Worm (Caenorhabditis elegans): ENCODE data around the gene Y43F8B.7.

The Y43F8B.7 gene

DNA sequence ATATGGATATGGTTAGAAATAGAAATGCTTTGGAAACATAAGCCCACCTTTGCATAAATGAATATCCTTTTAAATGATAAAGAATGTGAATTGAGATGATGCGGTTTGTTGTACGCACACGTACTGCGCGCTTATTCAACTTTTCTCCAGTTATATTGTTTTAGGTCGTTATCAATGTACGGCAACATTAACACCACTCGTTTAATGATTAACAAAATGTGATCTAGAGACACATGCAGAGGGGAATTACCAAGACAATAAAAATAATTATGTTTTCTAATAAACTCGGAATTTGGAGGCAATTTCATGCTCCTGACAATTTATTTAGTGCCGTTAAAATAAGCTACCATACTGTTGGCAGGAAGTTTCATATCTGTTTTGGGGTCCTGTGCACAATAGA lies 45.1 kb upstream of the Y43F8B.7 start, which contains the start of gene M04C3.1:
Gene M04C3.1, minus strand, starts transcription at position 164 of the 400 bp plus-strand sequence.
- TF ChIP-seq daf-12 (tag; optimal IDR thresholded peaks at IDR 0.05) (no peak), lsy-2 (tag; optimal IDR thresholded peaks at IDR 0.05) (peak in 1 of 2 experiments; percentile 5), dve-1 (tag; optimal IDR thresholded peaks at IDR 0.05; ENCODE audit: insufficient read depth) (peak; percentile 66), nhr-28 (tag; optimal IDR thresholded peaks at IDR 0.05) (peak; percentile 49), pqm-1 (tag; optimal IDR thresholded peaks at IDR 0.05) (peak; percentile 79), lin-15B (tag; optimal IDR thresholded peaks at IDR 0.05) (no peak), daf-16 (GFP tag; optimal IDR thresholded peaks at IDR 0.05) (no peak), daf-16 (tag; optimal IDR thresholded peaks at IDR 0.05) (peak; percentile 71), php-3 (GFP tag; IDR thresholded peaks at IDR 0.05) (peak; percentile 72), tag-97 (GFP tag; IDR thresholded peaks at IDR 0.05) (no peak), gei-8 (GFP tag; optimal IDR thresholded peaks at IDR 0.05) (no peak), dmd-6 (GFP tag; IDR thresholded peaks at IDR 0.05) (peak; percentile 27; the same call in 1 of the 2 replicates), saeg-2 (GFP tag; IDR thresholded peaks at IDR 0.05) (no peak), hlh-30 (tag; optimal IDR thresholded peaks at IDR 0.05; ENCODE audit: insufficient read depth) (peak; percentile 22)

DNA sequence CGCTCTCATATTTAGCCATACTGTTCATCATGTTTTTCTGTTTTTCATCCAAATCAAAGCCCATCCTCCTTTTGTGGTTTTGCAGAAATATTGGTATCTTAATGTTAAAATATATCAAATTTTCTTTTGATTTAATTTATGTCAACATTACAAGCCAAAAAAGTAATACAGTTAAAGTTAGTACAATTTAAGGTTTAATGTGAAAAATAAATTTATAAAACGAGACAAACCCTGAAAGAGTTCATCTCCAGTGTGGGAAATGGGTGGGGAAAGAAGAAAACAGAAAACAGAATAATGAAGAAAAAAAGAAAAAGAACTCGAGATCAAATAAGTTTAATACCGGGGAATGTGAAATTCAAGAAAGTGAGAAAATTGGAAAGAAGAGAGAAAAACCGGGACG lies 41.8 kb upstream of the Y43F8B.7 start, which contains the start of gene M04C3.2:
Gene M04C3.2, minus strand, starts transcription at position 101 of the 400 bp plus-strand sequence.
- TF ChIP-seq T20F7.1 (GFP tag; optimal IDR thresholded peaks at IDR 0.05) (no peak), zfp-2 (tag; optimal IDR thresholded peaks at IDR 0.05) (no peak), saeg-2 (GFP tag; IDR thresholded peaks at IDR 0.05) (no peak), tra-1 (GFP tag; IDR thresholded peaks at IDR 0.05) (no peak), mdt-29 (GFP tag; IDR thresholded peaks at IDR 0.05) (no peak), ama-1 (optimal IDR thresholded peaks at IDR 0.05) (no peak), mep-1 (tag; optimal IDR thresholded peaks at IDR 0.05) (no peak), duxl-1 (tag; optimal IDR thresholded peaks at IDR 0.05; ENCODE audit: poor library complexity) (no peak), rbr-2 (tag; optimal IDR thresholded peaks at IDR 0.05) (no peak), egl-27 (tag; optimal IDR thresholded peaks at IDR 0.05) (no peak), nhr-41 (GFP tag; IDR thresholded peaks at IDR 0.05) (no peak), ztf-11 (tag; optimal IDR thresholded peaks at IDR 0.05) (no peak), nhr-237 (tag; optimal IDR thresholded peaks at IDR 0.05) (no peak), php-3 (GFP tag; IDR thresholded peaks at IDR 0.05) (no peak), Y75B8A.6 (GFP tag; IDR thresholded peaks at IDR 0.05) (no peak), F44E2.7 (GFP tag; IDR thresholded peaks at IDR 0.05) (no peak), lin-38 (GFP tag; IDR thresholded peaks at IDR 0.05) (no peak), zfp-3 (GFP tag; conservative IDR thresholded peaks at IDR 0.05) (no peak), nhr-77 (tag; optimal IDR thresholded peaks at IDR 0.05) (no peak), ces-1 (GFP tag; optimal IDR thresholded peaks at IDR 0.05) (no peak)

DNA sequence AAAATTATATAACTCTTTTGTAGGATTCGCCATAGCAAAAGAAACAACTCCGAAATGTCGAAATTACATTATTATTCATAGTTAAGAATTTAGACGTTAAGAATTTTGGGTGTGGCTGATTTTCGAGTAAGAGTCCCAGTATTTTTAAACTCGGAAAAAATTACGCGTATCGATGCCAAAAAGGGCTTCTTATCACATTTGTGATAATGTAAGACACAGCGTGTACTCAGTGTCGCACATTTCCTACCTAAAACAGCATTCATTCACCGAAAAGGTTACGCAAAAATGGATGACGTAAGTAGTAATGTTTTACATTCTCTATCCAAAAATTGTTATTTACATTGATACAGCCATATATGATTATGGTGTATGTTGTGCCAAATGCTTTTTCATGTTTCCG lies 41.0 kb upstream of the Y43F8B.7 start, which contains the start of gene M04C3.5:
Gene M04C3.5, plus strand, starts transcription at position 190 of the 400 bp plus-strand sequence.
- TF ChIP-seq T26A8.4 (GFP tag; IDR thresholded peaks at IDR 0.05) (no peak), ctbp-1 (GFP tag; IDR thresholded peaks at IDR 0.05) (no peak), nhr-6 (tag; optimal IDR thresholded peaks at IDR 0.05) (no peak), T20F7.1 (GFP tag; optimal IDR thresholded peaks at IDR 0.05) (no peak), aha-1 (tag) (peak; percentile 48), dve-1 (tag; optimal IDR thresholded peaks at IDR 0.05; ENCODE audit: insufficient read depth) (no peak), F49E8.2 (tag; optimal IDR thresholded peaks at IDR 0.05; ENCODE audit: borderline replicate concordance) (no peak), duxl-1 (tag; optimal IDR thresholded peaks at IDR 0.05; ENCODE audit: poor library complexity) (no peak), hif-1 (tag; optimal IDR thresholded peaks at IDR 0.05) (no peak), daf-16 (GFP tag; optimal IDR thresholded peaks at IDR 0.05) (no peak), daf-16 (tag; optimal IDR thresholded peaks at IDR 0.05) (peak; percentile 35), unc-62 (GFP tag; optimal IDR thresholded peaks at IDR 0.05 in 1 of 2) (peak in 1 of 2 experiments; percentile 67), unc-62 (tag; optimal IDR thresholded peaks at IDR 0.05) (no peak), lin-1 (GFP tag; IDR thresholded peaks at IDR 0.05) (no peak), F44E2.7 (GFP tag; IDR thresholded peaks at IDR 0.05) (no peak), pqm-1 (tag; optimal IDR thresholded peaks at IDR 0.05) (peak; percentile 55), lin-38 (GFP tag; IDR thresholded peaks at IDR 0.05) (no peak), snpc-1.2 (GFP tag; IDR thresholded peaks at IDR 0.05) (no peak), dmd-6 (GFP tag; IDR thresholded peaks at IDR 0.05) (peak; percentile 61), egl-27 (tag; optimal IDR thresholded peaks at IDR 0.05) (no peak), ceh-28 (tag; optimal IDR thresholded peaks at IDR 0.05) (no peak), hlh-11 (tag; optimal IDR thresholded peaks at IDR 0.05) (peak; percentile 26), lin-15B (tag; optimal IDR thresholded peaks at IDR 0.05) (no peak), mes-2 (tag; optimal IDR thresholded peaks at IDR 0.05; ENCODE audit: poor library complexity, severe bottlenecking) (no peak), nhr-10 (tag; optimal IDR thresholded peaks at IDR 0.05) (no peak), arid-1 (GFP tag; conservative IDR thresholded peaks at IDR 0.05) (no peak), nhr-28 (tag; optimal IDR thresholded peaks at IDR 0.05) (peak; percentile 23), jun-1 (tag; optimal IDR thresholded peaks at IDR 0.05) (no peak)
